Fruit fly (Drosophila melanogaster) whole organism, embryonic: ENCODE data around the gene CG43993.
A peak's percentile ranks its signal among the peaks of the same experiment; 100 is the strongest.

Experiments used
- CG10267 ChIP-seq: fragments of 200-800 bp; sonication (Bioruptor generic); optimal IDR thresholded peaks from 2 replicates; lab custom pipeline; 2018; ENCODE audit warnings: missing biosample characterization, mild to moderate bottlenecking, missing genetic modification characterization, moderate library complexity
- CG10959 ChIP-seq: fragments of 200-800 bp; sonication (Bioruptor generic); IDR thresholded peaks from 2 replicates; pipeline ENCODE4 v1.3.6; 2022; ENCODE audit warnings: missing biosample characterization, missing genetic modification characterization
- CG14667 ChIP-seq: fragments of 200-800 bp; sonication (Bioruptor generic); IDR thresholded peaks from 2 replicates; pipeline ENCODE4 v1.3.6; 2022; ENCODE audit warnings: missing biosample characterization, missing genetic modification characterization
- CG14860 ChIP-seq: fragments of 200-800 bp; sonication (Bioruptor generic); IDR thresholded peaks from 3 replicates; pipeline ENCODE4 v1.3.6; 2022; ENCODE audit warnings: missing biosample characterization, missing genetic modification characterization; ENCODE audit not compliant: partially characterized antibody
- CG1603 ChIP-seq: fragments of 200-800 bp; sonication (Bioruptor generic); optimal IDR thresholded peaks from 2 replicates; lab custom pipeline; 2019; ENCODE audit warnings: missing biosample characterization, mild to moderate bottlenecking, missing genetic modification characterization, moderate library complexity
- CG18476 ChIP-seq: fragments of 200-800 bp; sonication (Bioruptor generic); optimal IDR thresholded peaks from 2 replicates; lab custom pipeline; 2016; ENCODE audit warnings: missing biosample characterization, mild to moderate bottlenecking, missing genetic modification characterization
- CG34376 ChIP-seq: fragments of 200-800 bp; sonication (Bioruptor generic); optimal IDR thresholded peaks from 2 replicates; lab custom pipeline; 2018; ENCODE audit warnings: missing biosample characterization, mild to moderate bottlenecking, missing genetic modification characterization
- CG34422 ChIP-seq: fragments of 200-800 bp; sonication (Bioruptor generic); IDR thresholded peaks from 3 replicates; pipeline ENCODE4 v1.3.6; 2022; ENCODE audit warnings: missing biosample characterization, missing genetic modification characterization
- CG3847 ChIP-seq: fragments of 200-800 bp; sonication (Bioruptor generic); IDR thresholded peaks from 2 replicates; pipeline ENCODE4 v1.3.6; 2022; ENCODE audit warnings: missing biosample characterization, missing genetic modification characterization
- CG3995 ChIP-seq: fragments of 200-800 bp; sonication (Bioruptor generic); optimal IDR thresholded peaks from 3 replicates; lab custom pipeline; 2016; ENCODE audit warnings: missing biosample characterization, missing genetic modification characterization
- CG42726 ChIP-seq: fragments of 200-800 bp; sonication (Bioruptor generic); IDR thresholded peaks from 2 replicates; pipeline ENCODE4 v1.3.6; 2022; ENCODE audit warnings: missing biosample characterization, missing genetic modification characterization; ENCODE audit not compliant: partially characterized antibody
- CG4404 ChIP-seq: fragments of 200-800 bp; sonication (Bioruptor generic); IDR thresholded peaks from 2 replicates; pipeline ENCODE4 v1.3.6; 2022; ENCODE audit warnings: missing biosample characterization, missing genetic modification characterization
- CG6791 ChIP-seq: fragments of 200-800 bp; sonication (Bioruptor generic); IDR thresholded peaks from 3 replicates; pipeline ENCODE4 v1.3.6; 2022; ENCODE audit warnings: missing biosample characterization, missing genetic modification characterization; ENCODE audit not compliant: partially characterized antibody
- CG8281 ChIP-seq: fragments of 200-800 bp; sonication (Bioruptor generic); optimal IDR thresholded peaks from 2 replicates; lab custom pipeline; 2018; ENCODE audit warnings: missing biosample characterization, mild to moderate bottlenecking, missing genetic modification characterization, moderate library complexity
- CG9215 ChIP-seq: fragments of 200-800 bp; sonication (Bioruptor generic); IDR thresholded peaks from 2 replicates; pipeline ENCODE4 v1.3.6; 2022; ENCODE audit warnings: missing biosample characterization, missing genetic modification characterization
- D19A ChIP-seq: fragments of 200-800 bp; optimal IDR thresholded peaks from 3 replicates; lab custom pipeline; 2019; ENCODE audit warnings: missing biosample characterization, mild to moderate bottlenecking, missing genetic modification characterization, moderate library complexity
- Deaf1 ChIP-seq: fragments of 200-800 bp; optimal IDR thresholded peaks from 3 replicates; lab custom pipeline; 2019; ENCODE audit warnings: missing biosample characterization, mild to moderate bottlenecking, missing genetic modification characterization, moderate library complexity
- Dfd ChIP-seq, 2 experiments: fragments of >200 bp; optimal IDR thresholded peaks; 2 replicates each; lab custom pipeline; 2017; ENCODE audit warnings: missing biosample characterization in 2 of 2, missing genetic modification characterization in 2 of 2
- E2f2 ChIP-seq: fragments of 200-800 bp; sonication (Bioruptor generic); IDR thresholded peaks from 2 replicates; pipeline ENCODE4 v1.3.6; 2022; ENCODE audit warnings: missing biosample characterization, missing genetic modification characterization
- Ets97D ChIP-seq: fragments of 200-800 bp; sonication (Bioruptor generic); optimal IDR thresholded peaks from 3 replicates; lab custom pipeline; 2016; ENCODE audit warnings: missing biosample characterization, missing genetic modification characterization
- HLH3B ChIP-seq: fragments of 200-800 bp; sonication (Bioruptor generic); IDR thresholded peaks from 2 replicates; pipeline ENCODE4 v1.3.6; 2022; ENCODE audit warnings: missing biosample characterization, missing genetic modification characterization
- HLHmδ ChIP-seq: fragments of 200-800 bp; sonication (Bioruptor generic); optimal IDR thresholded peaks from 2 replicates; lab custom pipeline; 2018; ENCODE audit warnings: missing biosample characterization, mild to moderate bottlenecking, missing genetic modification characterization, moderate library complexity
- Lpt ChIP-seq: fragments of >200 bp; optimal IDR thresholded peaks from 2 replicates; lab custom pipeline; 2018; ENCODE audit warnings: missing biosample characterization, missing genetic modification characterization
- Max ChIP-seq: fragments of 200-800 bp; sonication (Bioruptor generic); optimal IDR thresholded peaks from 2 replicates; lab custom pipeline; 2016; ENCODE audit warnings: missing biosample characterization, mild to moderate bottlenecking, missing genetic modification characterization
- NC2α ChIP-seq: fragments of 200-800 bp; sonication (Bioruptor generic); optimal IDR thresholded peaks from 2 replicates; lab custom pipeline; 2016; ENCODE audit warnings: missing biosample characterization, missing genetic modification characterization
- Six4 ChIP-seq: fragments of 200-800 bp; sonication (Bioruptor generic); optimal IDR thresholded peaks from 2 replicates; lab custom pipeline; 2016; ENCODE audit warnings: missing biosample characterization, missing genetic modification characterization
- Stat92E ChIP-seq, 3 experiments: fragments of >200 bp in 2 of 3; fragments of 200-800 bp in 1 of 3; sonication (Bioruptor generic) in 1 of 3; optimal IDR thresholded peaks; 2 replicates each; lab custom pipeline; 2017 to 2019; ENCODE audit warnings: missing biosample characterization in 3 of 3, missing genetic modification characterization in 3 of 3, mild to moderate bottlenecking in 1 of 3, moderate library complexity in 1 of 3
- cg ChIP-seq: fragments of 200-800 bp; sonication (Bioruptor generic); optimal IDR thresholded peaks from 3 replicates; lab custom pipeline; 2019; ENCODE audit warnings: missing biosample characterization, mild to moderate bottlenecking, missing genetic modification characterization, moderate library complexity
- croc ChIP-seq: fragments of 200-800 bp; sonication (Bioruptor generic); conservative IDR thresholded peaks from 3 replicates; pipeline ENCODE4 v1.3.6; 2022; ENCODE audit warnings: missing biosample characterization, missing genetic modification characterization
- ftz-f1 ChIP-seq: fragments of 200-800 bp; sonication (Bioruptor generic); optimal IDR thresholded peaks from 2 replicates; lab custom pipeline; 2016; ENCODE audit warnings: missing biosample characterization, missing genetic modification characterization
- gro ChIP-seq: fragments of 200-800 bp; sonication (Bioruptor generic); optimal IDR thresholded peaks from 2 replicates; lab custom pipeline; 2016; ENCODE audit warnings: missing biosample characterization, missing genetic modification characterization
- kah ChIP-seq: fragments of 200-800 bp; sonication (Bioruptor generic); optimal IDR thresholded peaks from 2 replicates; lab custom pipeline; 2018; ENCODE audit warnings: missing biosample characterization, mild to moderate bottlenecking, missing genetic modification characterization
- kni ChIP-seq: fragments of 200-800 bp; sonication (Bioruptor generic); optimal IDR thresholded peaks from 3 replicates; lab custom pipeline; 2017; ENCODE audit warnings: mild to moderate bottlenecking, missing biosample characterization, missing genetic modification reagents, missing genetic modification characterization
- lov ChIP-seq, 2 experiments: fragments of 200-800 bp in 1 of 2; fragments of >200 bp in 1 of 2; sonication (Bioruptor generic) in 1 of 2; IDR thresholded peaks in 1 of 2; optimal IDR thresholded peaks in 1 of 2; 2 replicates in 1 of 2; 3 replicates in 1 of 2; pipeline versions ENCODE4 v1.3.6 to Lab custom; 2017 to 2022; ENCODE audit warnings: missing biosample characterization in 1 of 2, missing genetic modification characterization in 1 of 2
- onecut ChIP-seq: fragments of 200-800 bp; sonication (Bioruptor generic); IDR thresholded peaks from 2 replicates; pipeline ENCODE4 v1.3.6; 2022; ENCODE audit warnings: missing biosample characterization, missing genetic modification characterization
- pan ChIP-seq, 4 experiments: fragments of >200 bp in 3 of 4; fragments of 200-800 bp in 1 of 4; sonication (Bioruptor generic) in 1 of 4; optimal IDR thresholded peaks in 3 of 4; IDR thresholded peaks in 1 of 4; 2 replicates each; pipeline versions ENCODE4 v1.3.6 to Lab custom; 2017 to 2022; ENCODE audit warnings: missing biosample characterization in 2 of 4, missing genetic modification characterization in 2 of 4, mixed read lengths in 1 of 4
- pfk ChIP-seq: fragments of 200-800 bp; sonication (Bioruptor generic); optimal IDR thresholded peaks from 2 replicates; lab custom pipeline; 2018; ENCODE audit warnings: missing biosample characterization, mild to moderate bottlenecking, missing genetic modification characterization, moderate library complexity
- rib ChIP-seq: fragments of 200-800 bp; sonication (Bioruptor generic); IDR thresholded peaks from 2 replicates; pipeline ENCODE4 v1.3.6; 2022; ENCODE audit warnings: missing biosample characterization, missing genetic modification characterization
- schlank ChIP-seq: fragments of 200-800 bp; sonication (Bioruptor generic); optimal IDR thresholded peaks from 2 replicates; lab custom pipeline; 2018; ENCODE audit warnings: missing biosample characterization, mild to moderate bottlenecking, missing genetic modification characterization
- sd ChIP-seq: fragments of 200-800 bp; sonication (Bioruptor generic); optimal IDR thresholded peaks from 3 replicates; lab custom pipeline; 2018; ENCODE audit warnings: missing biosample characterization, mild to moderate bottlenecking, missing genetic modification characterization, moderate library complexity
- sima ChIP-seq: fragments of 200-800 bp; sonication (Bioruptor generic); optimal IDR thresholded peaks from 2 replicates; lab custom pipeline; 2016; ENCODE audit warnings: missing biosample characterization, missing genetic modification characterization
- slou ChIP-seq: fragments of 200-800 bp; sonication (Bioruptor generic); optimal IDR thresholded peaks from 3 replicates; lab custom pipeline; 2016; ENCODE audit warnings: missing biosample characterization, missing genetic modification characterization
- sqz ChIP-seq: fragments of 200-800 bp; sonication (Bioruptor generic); optimal IDR thresholded peaks from 3 replicates; lab custom pipeline; 2018; ENCODE audit warnings: missing biosample characterization, mild to moderate bottlenecking, missing genetic modification characterization
- tx ChIP-seq: fragments of 200-800 bp; sonication (Bioruptor generic); optimal IDR thresholded peaks from 2 replicates; lab custom pipeline; 2016; ENCODE audit warnings: missing biosample characterization, missing genetic modification characterization
- usp ChIP-seq: fragments of >200 bp; optimal IDR thresholded peaks from 2 replicates; lab custom pipeline; 2017; ENCODE audit warnings: missing biosample characterization, missing genetic modification characterization
- vfl ChIP-seq: fragments of 200-800 bp; sonication (Bioruptor generic); optimal IDR thresholded peaks from 2 replicates; lab custom pipeline; 2016; ENCODE audit warnings: missing biosample characterization, missing genetic modification characterization
- zfh1 ChIP-seq: fragments of 200-800 bp; sonication (Bioruptor generic); IDR thresholded peaks from 3 replicates; pipeline ENCODE4 v1.3.6; 2022; ENCODE audit warnings: missing biosample characterization, missing genetic modification characterization

The CG43993 gene

dm6 chr3L:12056286-12057178 lies 24.2 kb downstream of the CG43993 start (continued):
- TF ChIP-seq D19A (tag; lab: Kevin White, UChicago) (peak; percentile 78), CG4404 (peak; percentile 69), kah (GFP tag; lab: Kevin White, UChicago) (no peak), pan (optimal IDR thresholded peaks at IDR 0.05; lab: Kevin White, UChicago) (peak in 1 of 2 experiments; percentile 64), pan (GFP tag; optimal IDR thresholded peaks at IDR 0.05 in 1 of 2, IDR thresholded peaks at IDR 0.05 in 1 of 2) (peak in 1 of 2 experiments; percentile 60), rib (no peak), CG3995 (GFP tag; lab: Kevin White, UChicago) (no peak), CG3847 (GFP tag; lab: Robert Waterston, UW) (peak; percentile 30), sd (no peak), cg (GFP tag; lab: Kevin White, UChicago) (no peak), zfh1 (peak; percentile 41; the same call in 2 of the 3 replicates), NC2α (GFP tag; lab: Kevin White, UChicago) (no peak), sima (GFP tag; lab: Kevin White, UChicago) (no peak), CG10959 (GFP tag; lab: Robert Waterston, UW) (0 out of 2 replicates have a peak, but pooled peaks have one; percentile 42), CG14860 (GFP tag; lab: Robert Waterston, UW) (no peak), Ets97D (GFP tag; lab: Kevin White, UChicago) (no peak), schlank (tag; lab: Kevin White, UChicago) (peak; percentile 18), CG42726 (GFP tag; lab: Robert Waterston, UW) (peak; percentile 55; the same call in 1 of the 2 replicates), croc (GFP tag; lab: Robert Waterston, UW) (peak; percentile 63), CG10267 (tag; lab: Kevin White, UChicago) (peak; percentile 77), CG14667 (peak; percentile 38; the same call in 1 of the 2 replicates), CG34376 (GFP tag; lab: Kevin White, UChicago) (peak; percentile 61), CG8281 (no peak), lov (optimal IDR thresholded peaks at IDR 0.05; lab: Kevin White, UChicago) (no peak), lov (GFP tag; IDR thresholded peaks at IDR 0.05; lab: Robert Waterston, UW) (no peak), pfk (GFP tag; lab: Kevin White, UChicago) (no peak), vfl (GFP tag; lab: Kevin White, UChicago) (peak; percentile 67), CG9215 (GFP tag; lab: Robert Waterston, UW) (peak; percentile 47), CG6791 (GFP tag; lab: Robert Waterston, UW) (peak; percentile 51; the same call in 1 of the 3 replicates), kni (no peak), Deaf1 (peak; percentile 75), HLHmδ (GFP tag; lab: Kevin White, UChicago) (no peak), Lpt (no peak), E2f2 (peak; percentile 46; the same call in 1 of the 2 replicates), Dfd (GFP tag; optimal IDR thresholded peaks at IDR 0.05; lab: Kevin White, UChicago) (no peak), slou (GFP tag; lab: Kevin White, UChicago) (no peak), CG34422 (peak; percentile 39), Stat92E (GFP tag; optimal IDR thresholded peaks at IDR 0.05; lab: Kevin White, UChicago) (no peak), gro (GFP tag; lab: Kevin White, UChicago) (no peak), CG1603 (tag; lab: Kevin White, UChicago) (peak; percentile 57), onecut (peak; percentile 53; the same call in 1 of the 2 replicates), sqz (GFP tag; lab: Kevin White, UChicago) (peak; percentile 55), usp (GFP tag; lab: Kevin White, UChicago) (no peak), HLH3B (GFP tag; lab: Robert Waterston, UW) (peak; percentile 50; the same call in 1 of the 2 replicates), Max (peak; percentile 69), CG18476 (GFP tag; lab: Kevin White, UChicago) (peak; percentile 69), Six4 (GFP tag; lab: Kevin White, UChicago) (peak; percentile 56), tx (GFP tag; lab: Kevin White, UChicago) (peak; percentile 56), ftz-f1 (no peak)
